Worm (Caenorhabditis elegans) whole organism, L2 larva: ENCODE data around the gene gst-17.

Experiments used
- C34F6.9 ChIP-seq: fragments of 150-350 bp; optimal IDR thresholded peaks from 2 replicates; lab custom pipeline; 2014; ENCODE audit warnings: missing biosample characterization, missing genetic modification characterization
- F13H6.1 ChIP-seq: sonication (generic microtip); optimal IDR thresholded peaks from 2 replicates; lab custom pipeline; 2016; ENCODE audit warnings: missing genetic modification characterization, missing compliant biosample characterization
- R02D3.7 ChIP-seq: fragments of 150-350 bp; optimal IDR thresholded peaks from 2 replicates; lab custom pipeline; 2014; ENCODE audit warnings: missing biosample characterization, missing genetic modification characterization
- ZK546.5 ChIP-seq: sonication (generic microtip); optimal IDR thresholded peaks from 2 replicates; lab custom pipeline; 2017; ENCODE audit warnings: missing biosample characterization, missing genetic modification characterization
- ama-1 ChIP-seq: fragments of 150-350 bp; optimal IDR thresholded peaks from 2 replicates; lab custom pipeline; 2018; ENCODE audit warnings: inconsistent platforms
- blmp-1 ChIP-seq: sonication (generic microtip); optimal IDR thresholded peaks from 2 replicates; lab custom pipeline; 2017; ENCODE audit warnings: missing genetic modification characterization, mild to moderate bottlenecking, missing compliant biosample characterization, antibody characterized with exemption, moderate library complexity; ENCODE audit not compliant: insufficient read depth
- ceh-16 ChIP-seq: fragments of 150-350 bp; optimal IDR thresholded peaks from 2 replicates; lab custom pipeline; 2014; ENCODE audit warnings: missing biosample characterization, missing genetic modification characterization
- ceh-82 ChIP-seq: fragments of 150-350 bp; optimal IDR thresholded peaks from 2 replicates; lab custom pipeline; 2014; ENCODE audit warnings: missing biosample characterization, missing genetic modification characterization
- crh-2 ChIP-seq: sonication (generic microtip); optimal IDR thresholded peaks from 2 replicates; lab custom pipeline; 2017; ENCODE audit warnings: missing biosample characterization, missing genetic modification characterization
- egl-27 ChIP-seq: sonication (generic microtip); optimal IDR thresholded peaks from 3 replicates; lab custom pipeline; 2017; ENCODE audit warnings: missing biosample characterization, missing genetic modification reagents, missing genetic modification characterization
- elt-1 ChIP-seq: fragments of 150-350 bp; optimal IDR thresholded peaks from 2 replicates; lab custom pipeline; 2014; ENCODE audit warnings: missing biosample characterization, missing genetic modification characterization
- fos-1 ChIP-seq: fragments of 150-350 bp; optimal IDR thresholded peaks from 2 replicates; lab custom pipeline; 2014; ENCODE audit warnings: missing biosample characterization, missing genetic modification characterization
- gmeb-1 ChIP-seq: fragments of 150-350 bp; optimal IDR thresholded peaks from 2 replicates; lab custom pipeline; 2014; ENCODE audit warnings: missing biosample characterization, missing genetic modification characterization
- lin-11 ChIP-seq: fragments of 150-350 bp; sonication (generic microtip); optimal IDR thresholded peaks from 2 replicates; lab custom pipeline; 2014; ENCODE audit warnings: missing biosample characterization, missing genetic modification characterization, inconsistent platforms, mixed read lengths
- lin-13 ChIP-seq: fragments of 150-350 bp; optimal IDR thresholded peaks from 2 replicates; lab custom pipeline; 2014; ENCODE audit warnings: missing biosample characterization, missing genetic modification reagents, missing genetic modification characterization
- lin-39 ChIP-seq: fragments of 150-350 bp; optimal IDR thresholded peaks from 2 replicates; lab custom pipeline; 2014; ENCODE audit warnings: missing biosample characterization, missing genetic modification reagents, missing genetic modification characterization
- lsy-2 ChIP-seq, 2 experiments: fragments of 150-350 bp in 1 of 2; sonication (generic microtip) in 1 of 2; optimal IDR thresholded peaks; 2 replicates each; lab custom pipeline; 2014 to 2017; ENCODE audit warnings: missing biosample characterization in 2 of 2, missing genetic modification characterization in 2 of 2
- mab-5 ChIP-seq: fragments of 150-350 bp; optimal IDR thresholded peaks from 2 replicates; lab custom pipeline; 2014; ENCODE audit warnings: missing biosample characterization, missing genetic modification characterization
- mdl-1 ChIP-seq, 2 experiments: fragments of 150-350 bp in 1 of 2; sonication (generic microtip) in 1 of 2; optimal IDR thresholded peaks; 2 replicates each; lab custom pipeline; 2017; ENCODE audit warnings: missing biosample characterization in 2 of 2, missing genetic modification characterization in 2 of 2
- nhr-10 ChIP-seq: sonication (generic microtip); optimal IDR thresholded peaks from 2 replicates; lab custom pipeline; 2017; ENCODE audit warnings: missing biosample characterization, missing genetic modification characterization
- nhr-12 ChIP-seq: fragments of 150-350 bp; optimal IDR thresholded peaks from 2 replicates; lab custom pipeline; 2014; ENCODE audit warnings: missing biosample characterization, missing genetic modification characterization
- nhr-129 ChIP-seq: fragments of 150-350 bp; optimal IDR thresholded peaks from 2 replicates; lab custom pipeline; 2014; ENCODE audit warnings: missing biosample characterization, missing genetic modification characterization
- nhr-21 ChIP-seq: fragments of 150-350 bp; optimal IDR thresholded peaks from 2 replicates; lab custom pipeline; 2014; ENCODE audit warnings: missing biosample characterization, missing genetic modification characterization
- nhr-237 ChIP-seq: fragments of 150-350 bp; optimal IDR thresholded peaks from 2 replicates; lab custom pipeline; 2014; ENCODE audit warnings: missing biosample characterization, missing genetic modification characterization
- nhr-25 ChIP-seq: fragments of 150-350 bp; sonication (generic microtip); optimal IDR thresholded peaks from 3 replicates; lab custom pipeline; 2014; ENCODE audit warnings: missing biosample characterization, missing genetic modification characterization
- nhr-6 ChIP-seq: fragments of 150-350 bp; optimal IDR thresholded peaks from 2 replicates; lab custom pipeline; 2014; ENCODE audit warnings: missing biosample characterization, missing genetic modification characterization
- nhr-77 ChIP-seq: fragments of 150-350 bp; optimal IDR thresholded peaks from 2 replicates; lab custom pipeline; 2014; ENCODE audit warnings: missing biosample characterization, missing genetic modification characterization
- peb-1 ChIP-seq: fragments of 150-350 bp; optimal IDR thresholded peaks from 2 replicates; lab custom pipeline; 2014; ENCODE audit warnings: missing biosample characterization, missing genetic modification characterization
- sem-4 ChIP-seq: fragments of 150-350 bp; optimal IDR thresholded peaks from 2 replicates; lab custom pipeline; 2014; ENCODE audit warnings: missing biosample characterization, missing genetic modification reagents, missing genetic modification characterization
- skn-1 ChIP-seq: sonication (generic microtip); optimal IDR thresholded peaks from 2 replicates; lab custom pipeline; 2017; ENCODE audit warnings: missing biosample characterization, missing genetic modification characterization
- sma-3 ChIP-seq: sonication (generic microtip); optimal IDR thresholded peaks from 2 replicates; lab custom pipeline; 2016; ENCODE audit warnings: missing genetic modification reagents, missing genetic modification characterization, missing compliant biosample characterization
- sma-9 ChIP-seq, 2 experiments: fragments of 150-350 bp in 1 of 2; sonication (generic microtip) in 1 of 2; optimal IDR thresholded peaks; 2 replicates each; lab custom pipeline; 2014 to 2016; ENCODE audit warnings: missing genetic modification characterization in 2 of 2, mild to moderate bottlenecking in 1 of 2, missing biosample characterization in 1 of 2, missing compliant biosample characterization in 1 of 2, missing genetic modification reagents in 1 of 2, moderate library complexity in 1 of 2
- snpc-4 ChIP-seq: fragments of 150-350 bp; optimal IDR thresholded peaks from 2 replicates; lab custom pipeline; 2014; ENCODE audit warnings: missing biosample characterization, missing genetic modification characterization
- unc-55 ChIP-seq: fragments of 150-350 bp; sonication (generic microtip); optimal IDR thresholded peaks from 3 replicates; lab custom pipeline; 2014; ENCODE audit warnings: missing biosample characterization, missing genetic modification reagents, missing genetic modification characterization
- unc-62 ChIP-seq: fragments of 150-350 bp; optimal IDR thresholded peaks from 2 replicates; lab custom pipeline; 2014; ENCODE audit warnings: missing biosample characterization, missing genetic modification reagents, missing genetic modification characterization
- zag-1 ChIP-seq: fragments of 150-350 bp; optimal IDR thresholded peaks from 2 replicates; lab custom pipeline; 2014; ENCODE audit warnings: missing biosample characterization, missing genetic modification characterization
- ztf-1 ChIP-seq: fragments of 200-800 bp; sonication (Bioruptor generic); conservative IDR thresholded peaks from 2 replicates; pipeline ENCODE4 v1.3.6; 2022; ENCODE audit warnings: missing genetic modification characterization, missing compliant biosample characterization
- ztf-11 ChIP-seq: sonication (generic microtip); optimal IDR thresholded peaks from 2 replicates; lab custom pipeline; 2017; ENCODE audit warnings: missing biosample characterization, missing genetic modification characterization
- ztf-4 ChIP-seq: fragments of 150-350 bp; optimal IDR thresholded peaks from 2 replicates; lab custom pipeline; 2014; ENCODE audit warnings: missing biosample characterization, missing genetic modification characterization

The gst-17 gene

DNA sequence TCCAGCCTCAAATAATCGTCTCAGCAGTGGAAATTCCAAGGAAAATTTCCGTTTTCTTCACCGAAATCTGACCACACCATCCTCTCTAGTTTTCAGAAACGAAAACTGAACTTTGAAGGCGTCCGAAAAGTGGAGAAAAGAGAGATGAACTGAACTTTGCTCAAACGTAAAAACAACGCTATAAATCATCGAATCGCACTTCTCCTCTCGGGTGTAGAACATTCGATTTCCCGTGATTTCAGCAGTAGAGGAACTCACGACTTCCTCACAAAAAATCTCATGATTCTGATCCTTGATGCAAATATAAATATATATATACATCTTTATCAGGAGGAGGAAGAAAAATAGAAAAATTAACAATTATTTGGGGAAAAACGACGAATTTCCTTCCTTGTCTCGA, 44.6 kb upstream of the gst-17 start:
- TF ChIP-seq nhr-25 (tag; lab: Kevin White, UChicago) (no peak), peb-1 (tag; lab: Kevin White, UChicago) (no peak), skn-1 (no peak), mab-5 (tag; lab: Kevin White, UChicago) (peak; percentile 52), F13H6.1 (tag; lab: Kevin White, UChicago) (no peak), lin-39 (tag; lab: Kevin White, UChicago) (no peak), C34F6.9 (no peak), nhr-237 (tag; lab: Kevin White, UChicago) (no peak), nhr-10 (no peak), sma-9 (GFP tag; optimal IDR thresholded peaks at IDR 0.05; lab: Kevin White, UChicago) (peak; percentile 22), sma-9 (tag; optimal IDR thresholded peaks at IDR 0.05; lab: Kevin White, UChicago) (no peak), ztf-11 (tag; lab: Kevin White, UChicago) (no peak), nhr-21 (tag; lab: Kevin White, UChicago) (peak; percentile 44), gmeb-1 (tag; lab: Kevin White, UChicago) (no peak), nhr-77 (no peak), nhr-12 (tag; lab: Kevin White, UChicago) (no peak)

DNA sequence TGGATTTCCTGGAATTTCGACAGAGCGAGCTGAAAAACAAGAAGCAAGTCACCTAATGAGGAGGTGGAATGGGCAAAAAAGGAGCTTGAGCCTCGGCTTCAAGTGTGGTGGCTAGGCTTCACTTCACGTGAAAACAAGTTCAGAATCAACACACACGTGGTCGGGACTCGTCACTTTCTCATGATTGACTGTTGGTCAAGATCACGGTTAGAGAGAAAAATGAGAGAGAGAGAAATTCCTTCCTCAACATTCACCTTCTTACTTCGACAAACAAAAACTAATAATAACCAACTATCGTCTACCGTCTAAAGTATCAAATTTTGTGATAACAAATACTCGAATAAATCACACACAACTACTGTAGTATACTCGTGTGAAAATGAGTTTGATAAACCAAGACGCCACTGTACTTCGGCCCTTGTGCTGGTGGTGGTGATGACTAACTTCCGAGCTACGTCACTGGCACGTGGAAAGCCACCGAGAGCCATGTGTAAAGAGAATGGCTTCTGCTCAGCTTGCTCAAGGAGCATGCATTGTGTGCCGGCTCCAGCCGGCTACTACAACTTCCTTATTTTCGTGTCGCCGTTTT, 43.1 kb upstream of the gst-17 start:
- TF ChIP-seq ceh-16 (tag; lab: Kevin White, UChicago) (no peak), blmp-1 (tag; lab: Kevin White, UChicago) (peak; percentile 92), peb-1 (tag; lab: Kevin White, UChicago) (no peak), elt-1 (tag; lab: Kevin White, UChicago) (no peak), mab-5 (tag; lab: Kevin White, UChicago) (no peak), lsy-2 (tag; optimal IDR thresholded peaks at IDR 0.05; lab: Kevin White, UChicago) (no peak), sem-4 (tag; lab: Kevin White, UChicago) (no peak), nhr-25 (tag; lab: Kevin White, UChicago) (peak; percentile 23), ama-1 (lab: Kevin White, UChicago) (no peak), lin-13 (GFP tag; lab: Kevin White, UChicago) (no peak), C34F6.9 (no peak), R02D3.7 (tag; lab: Kevin White, UChicago) (no peak), ceh-82 (no peak), nhr-77 (no peak), nhr-6 (tag; lab: Kevin White, UChicago) (no peak), lin-39 (tag; lab: Kevin White, UChicago) (no peak), F13H6.1 (tag; lab: Kevin White, UChicago) (no peak), snpc-4 (tag; lab: Kevin White, UChicago) (no peak), sma-9 (GFP tag; optimal IDR thresholded peaks at IDR 0.05; lab: Kevin White, UChicago) (peak; percentile 60), sma-9 (tag; optimal IDR thresholded peaks at IDR 0.05; lab: Kevin White, UChicago) (no peak), nhr-12 (tag; lab: Kevin White, UChicago) (no peak), crh-2 (tag; lab: Kevin White, UChicago) (peak; percentile 17), unc-55 (GFP tag; lab: Kevin White, UChicago) (no peak), ZK546.5 (no peak), ztf-4 (tag; lab: Kevin White, UChicago) (no peak), mdl-1 (tag; optimal IDR thresholded peaks at IDR 0.05; lab: Kevin White, UChicago) (peak in 1 of 2 experiments; percentile 36), nhr-129 (tag; lab: Kevin White, UChicago) (peak; percentile 5), lin-11 (tag; lab: Kevin White, UChicago) (no peak), nhr-21 (tag; lab: Kevin White, UChicago) (peak; percentile 14), fos-1 (tag; lab: Kevin White, UChicago) (peak; percentile 2), zag-1 (tag; lab: Kevin White, UChicago) (no peak), ztf-11 (tag; lab: Kevin White, UChicago) (no peak), gmeb-1 (tag; lab: Kevin White, UChicago) (no peak), sma-3 (GFP tag; lab: Kevin White, UChicago) (no peak), unc-62 (GFP tag; lab: Kevin White, UChicago) (no peak), nhr-10 (no peak), egl-27 (tag; lab: Kevin White, UChicago) (no peak)

DNA sequence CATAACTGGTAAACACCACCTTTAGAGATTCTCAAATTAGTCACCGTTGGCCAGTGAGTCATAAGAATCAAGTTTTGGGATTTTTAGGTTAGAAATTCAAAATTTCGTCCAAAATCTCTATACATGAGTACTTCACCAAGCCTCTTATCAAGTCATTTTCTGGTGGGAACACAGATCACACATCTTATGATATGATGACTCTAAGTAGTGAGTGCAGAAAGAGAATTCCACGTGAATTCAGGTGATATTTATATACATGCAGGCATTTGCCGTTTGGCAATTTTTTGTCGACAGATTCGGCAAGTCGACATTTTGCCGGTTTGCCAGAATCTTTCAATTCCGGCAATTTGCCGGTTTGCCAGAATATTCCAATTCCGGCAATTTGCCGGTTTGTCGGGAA, 41.5 kb upstream of the gst-17 start:
- peak; percentile 51 for TF ChIP-seq sma-9 (GFP tag; optimal IDR thresholded peaks at IDR 0.05; lab: Kevin White, UChicago)
- no peak for TF ChIP-seq sma-9 (tag; optimal IDR thresholded peaks at IDR 0.05; lab: Kevin White, UChicago)
- TF ChIP-seq ztf-1 (GFP tag; lab: Robert Waterston, UW) = no peak
- no peak for TF ChIP-seq lsy-2 (tag; optimal IDR thresholded peaks at IDR 0.05; lab: Kevin White, UChicago)
- peak; percentile 32 for TF ChIP-seq crh-2 (tag; lab: Kevin White, UChicago)
- peak; percentile 21 for TF ChIP-seq sma-3 (GFP tag; lab: Kevin White, UChicago)
- TF ChIP-seq, all 48 proteins: peak for 3
